Worm (Caenorhabditis elegans): ENCODE results near the gene ZK896.1.

Gene ZK896.1

DNA sequence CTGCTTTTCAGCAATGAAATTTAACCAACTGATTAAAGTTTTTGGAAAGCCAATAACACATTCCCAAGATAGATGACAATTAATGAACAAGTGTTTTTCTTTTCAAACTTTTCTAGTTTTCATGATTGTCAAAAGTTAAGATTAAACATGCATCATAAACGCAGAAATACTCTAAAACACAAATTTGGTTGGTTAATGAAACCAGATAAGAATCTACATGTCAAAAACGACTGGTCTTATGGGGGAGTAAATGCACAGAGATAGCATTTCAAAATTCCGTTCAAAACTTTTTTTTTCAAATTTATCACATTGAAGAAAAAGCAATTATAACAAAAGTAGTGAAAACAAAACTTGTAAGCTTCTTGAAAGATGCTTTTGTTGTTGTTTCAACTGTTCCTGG lies 28.5 kb upstream of the ZK896.1 start:
- TF ChIP-seq nhr-129 (tag; optimal IDR thresholded peaks at IDR 0.05), result no peak
- peak; percentile 55 for TF ChIP-seq fos-1 (tag; optimal IDR thresholded peaks at IDR 0.05)
- no peak for TF ChIP-seq lin-39 (tag; optimal IDR thresholded peaks at IDR 0.05)
- TF ChIP-seq sma-3 (GFP tag; optimal IDR thresholded peaks at IDR 0.05), result no peak
- no peak for TF ChIP-seq peb-1 (tag; optimal IDR thresholded peaks at IDR 0.05)

DNA sequence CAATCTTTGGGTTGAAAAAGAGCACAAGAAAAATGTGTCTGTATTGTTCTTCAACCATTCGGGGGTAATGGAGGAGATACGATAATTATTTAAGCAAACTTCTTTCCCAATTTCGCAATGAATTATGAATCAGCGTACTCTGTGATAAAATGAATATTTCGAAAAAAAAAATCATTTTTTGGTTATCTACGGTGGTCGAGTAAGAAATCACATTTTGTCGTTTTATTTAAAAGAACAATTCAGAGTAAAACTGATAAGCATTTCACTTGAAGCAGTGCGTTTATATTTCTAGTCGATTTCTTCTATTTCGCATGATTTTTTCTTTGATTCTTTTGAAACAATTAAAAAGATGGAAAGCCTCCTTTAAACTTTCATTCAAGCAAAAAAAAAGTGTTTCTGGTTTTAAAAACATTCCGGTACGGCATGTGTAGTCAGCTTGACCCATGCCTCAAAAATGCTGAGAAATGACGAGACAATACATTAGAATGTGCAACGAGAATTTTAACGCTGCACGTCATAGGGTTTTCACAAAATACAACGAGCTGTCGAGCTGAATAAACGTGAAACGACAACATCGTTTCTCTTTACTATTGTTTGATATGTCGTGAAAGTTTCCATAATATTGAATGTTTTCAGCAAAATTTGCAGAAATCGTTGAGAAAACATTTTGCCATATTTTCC lies 27.4 kb upstream of the ZK896.1 start, which contains the start of gene K08D8.2:
K08D8.2 (plus strand) TSS at position 631 of the 681 bp plus-strand sequence.
- TF ChIP-seq nhr-6 (tag; optimal IDR thresholded peaks at IDR 0.05) (no peak), fos-1 (tag; optimal IDR thresholded peaks at IDR 0.05) (peak; percentile 66), nhr-77 (tag; optimal IDR thresholded peaks at IDR 0.05) (no peak), mab-5 (tag; optimal IDR thresholded peaks at IDR 0.05) (no peak), egl-27 (tag; optimal IDR thresholded peaks at IDR 0.05) (no peak), unc-39 (tag; optimal IDR thresholded peaks at IDR 0.05) (no peak)

DNA sequence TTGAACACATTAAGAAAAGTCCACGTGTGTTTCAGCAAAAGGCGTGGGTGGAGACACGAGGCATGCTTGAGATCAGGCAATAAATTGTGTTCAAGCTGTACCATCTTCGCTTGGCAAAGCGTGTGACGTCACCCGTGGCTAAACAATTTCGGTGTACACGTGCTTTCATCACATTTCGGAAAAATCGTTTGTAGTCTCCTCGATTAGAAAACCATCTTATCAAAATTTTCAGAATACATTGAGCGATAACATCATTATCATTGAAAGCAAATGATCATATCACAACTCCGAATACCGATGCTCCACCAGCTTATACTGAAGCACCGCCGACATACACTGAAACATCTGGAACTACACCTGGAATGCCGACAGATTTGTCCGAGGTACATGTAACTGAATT lies 26.4 kb upstream of the ZK896.1 start:
- TF ChIP-seq sma-9 (GFP tag; optimal IDR thresholded peaks at IDR 0.05), result peak; percentile 39
- TF ChIP-seq sma-9 (tag; optimal IDR thresholded peaks at IDR 0.05), result no peak
- peak; percentile 69 for TF ChIP-seq fos-1 (tag; optimal IDR thresholded peaks at IDR 0.05)
- no peak for TF ChIP-seq ceh-16 (tag; optimal IDR thresholded peaks at IDR 0.05)

DNA sequence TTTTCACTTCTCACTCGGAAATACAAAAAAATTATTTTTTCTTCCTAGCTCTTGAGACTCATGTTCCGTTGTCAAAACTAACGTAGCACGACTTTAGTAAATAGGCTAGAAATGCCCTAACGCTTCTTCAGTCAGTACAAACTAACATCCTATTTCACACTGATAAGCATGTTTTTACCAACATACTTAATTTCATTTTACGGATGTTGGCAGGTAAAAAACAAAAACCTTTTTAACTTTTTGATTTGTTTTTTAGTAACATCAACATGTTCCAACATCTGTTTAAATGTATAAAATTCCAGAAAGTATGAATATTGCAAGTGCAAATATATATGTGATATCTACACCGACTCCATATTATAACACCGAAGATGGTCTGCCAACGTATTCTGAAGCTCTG lies 25.1 kb upstream of the ZK896.1 start, which contains the start of gene K08D8.10:
K08D8.10 (plus strand) TSS at position 301 of the 400 bp plus-strand sequence.
- TF ChIP-seq sem-4 (tag; optimal IDR thresholded peaks at IDR 0.05), result no peak
- TF ChIP-seq nhr-21 (tag; optimal IDR thresholded peaks at IDR 0.05), result no peak
- no peak for TF ChIP-seq alr-1 (tag; optimal IDR thresholded peaks at IDR 0.05)
- TF ChIP-seq nhr-25 (tag; optimal IDR thresholded peaks at IDR 0.05), result no peak
- no peak for TF ChIP-seq C34F6.9 (tag; optimal IDR thresholded peaks at IDR 0.05)
- no peak for TF ChIP-seq nhr-12 (tag; optimal IDR thresholded peaks at IDR 0.05)
- TF ChIP-seq nhr-6 (tag; optimal IDR thresholded peaks at IDR 0.05), result no peak
- no peak for TF ChIP-seq peb-1 (tag; optimal IDR thresholded peaks at IDR 0.05)

DNA sequence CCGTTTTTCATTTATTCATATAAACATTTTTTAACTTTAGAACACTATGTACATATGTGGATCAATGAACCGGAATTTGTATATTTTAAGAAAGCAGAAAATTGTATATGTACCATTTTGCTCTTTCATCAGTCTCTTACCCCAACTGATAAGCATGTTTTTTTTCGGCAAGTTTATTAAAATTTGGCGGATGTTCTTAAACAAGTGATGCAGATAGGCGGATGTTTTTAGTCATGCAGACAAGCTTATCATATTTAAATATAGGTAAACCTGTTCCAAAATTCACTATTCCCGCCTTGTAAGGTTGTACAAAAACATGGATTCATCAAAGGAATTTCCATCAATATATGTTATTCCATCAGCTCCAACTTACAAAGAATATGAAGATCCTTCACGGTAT lies 24.2 kb upstream of the ZK896.1 start, which contains the start of gene K08D8.9:
K08D8.9 (plus strand) TSS at position 301 of the 400 bp plus-strand sequence.
- TF ChIP-seq dmd-4 (tag; optimal IDR thresholded peaks at IDR 0.05) (no peak), nhr-12 (tag; optimal IDR thresholded peaks at IDR 0.05) (no peak), unc-39 (tag; optimal IDR thresholded peaks at IDR 0.05) (no peak), sma-3 (GFP tag; optimal IDR thresholded peaks at IDR 0.05) (no peak), Y55F3AM.14 (GFP tag; optimal IDR thresholded peaks at IDR 0.05) (no peak), R02D3.7 (tag; optimal IDR thresholded peaks at IDR 0.05) (no peak), lsy-2 (tag; optimal IDR thresholded peaks at IDR 0.05) (no peak), lin-39 (tag; optimal IDR thresholded peaks at IDR 0.05) (no peak)

DNA sequence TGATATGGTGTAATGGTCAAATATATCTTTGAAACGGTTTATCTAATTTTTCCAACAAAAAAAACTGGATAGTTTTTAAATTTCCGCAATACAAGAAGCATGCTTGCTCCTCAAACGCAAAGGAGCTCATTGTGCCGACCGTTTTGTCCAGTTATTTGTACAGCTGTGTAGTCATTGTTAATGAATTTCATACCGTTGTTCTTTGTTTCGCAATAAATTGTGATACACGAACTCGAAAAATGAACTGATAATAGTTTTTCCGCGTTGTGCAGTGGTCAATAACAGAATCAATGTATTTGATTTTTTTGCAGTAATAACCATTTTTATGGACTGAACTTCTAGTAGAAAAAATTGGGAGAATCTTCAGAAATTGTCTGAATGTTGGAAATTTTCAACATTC lies 23.7 kb upstream of the ZK896.1 start:
- TF ChIP-seq elt-1 (tag; optimal IDR thresholded peaks at IDR 0.05) (no peak), elt-3 (tag; optimal IDR thresholded peaks at IDR 0.05) (no peak), ceh-82 (tag; optimal IDR thresholded peaks at IDR 0.05) (no peak), zag-1 (tag; optimal IDR thresholded peaks at IDR 0.05) (no peak), nhr-25 (tag; optimal IDR thresholded peaks at IDR 0.05) (no peak), lin-13 (GFP tag; optimal IDR thresholded peaks at IDR 0.05) (no peak), ceh-16 (tag; optimal IDR thresholded peaks at IDR 0.05) (no peak), nhr-129 (tag; optimal IDR thresholded peaks at IDR 0.05) (no peak), egl-27 (tag; optimal IDR thresholded peaks at IDR 0.05) (no peak), mab-5 (tag; optimal IDR thresholded peaks at IDR 0.05) (no peak), mdl-1 (tag; optimal IDR thresholded peaks at IDR 0.05) (no peak), lin-39 (tag; optimal IDR thresholded peaks at IDR 0.05) (no peak), nhr-23 (tag; optimal IDR thresholded peaks at IDR 0.05) (no peak), F13H6.1 (tag; optimal IDR thresholded peaks at IDR 0.05) (no peak), sem-4 (tag; optimal IDR thresholded peaks at IDR 0.05) (no peak), nhr-21 (tag; optimal IDR thresholded peaks at IDR 0.05) (no peak), lin-11 (tag; optimal IDR thresholded peaks at IDR 0.05) (no peak), aly-2 (tag; optimal IDR thresholded peaks at IDR 0.05) (no peak), skn-1 (tag; optimal IDR thresholded peaks at IDR 0.05) (no peak), unc-55 (GFP tag; optimal IDR thresholded peaks at IDR 0.05) (no peak)
